Worm (Caenorhabditis elegans) whole organism, late embryonic: ENCODE results near the gene F38E1.6.

Source experiments
- C08G9.2 ChIP-seq: sonication (generic microtip); optimal IDR thresholded peaks from 2 replicates; lab custom pipeline; 2016; ENCODE audit warnings: mild to moderate bottlenecking, missing genetic modification characterization, moderate library complexity, missing compliant biosample characterization
- K09A11.1 ChIP-seq: sonication (generic microtip); optimal IDR thresholded peaks from 2 replicates; lab custom pipeline; 2017; ENCODE audit warnings: antibody characterized with exemption, mild to moderate bottlenecking, missing genetic modification characterization, missing compliant biosample characterization; ENCODE audit not compliant: insufficient read depth
- T23F11.4 ChIP-seq: fragments of 200-800 bp; sonication (Bioruptor generic); optimal IDR thresholded peaks from 2 replicates; lab custom pipeline; 2018; ENCODE audit warnings: mild to moderate bottlenecking, missing genetic modification characterization, missing compliant biosample characterization
- Y22D7AL.16 ChIP-seq: sonication (generic microtip); optimal IDR thresholded peaks from 2 replicates; lab custom pipeline; 2016; ENCODE audit warnings: missing genetic modification characterization, missing compliant biosample characterization
- ama-1 ChIP-seq: fragments of 150-350 bp; optimal IDR thresholded peaks from 2 replicates; lab custom pipeline; 2014
- ceh-14 ChIP-seq: sonication (generic microtip); optimal IDR thresholded peaks from 2 replicates; lab custom pipeline; 2016; ENCODE audit warnings: missing genotype, missing genetic modification characterization, missing compliant biosample characterization
- ceh-18 ChIP-seq: sonication (generic microtip); optimal IDR thresholded peaks from 2 replicates; lab custom pipeline; 2016; ENCODE audit warnings: missing genetic modification characterization, missing compliant biosample characterization
- ceh-2 ChIP-seq: sonication (generic microtip); optimal IDR thresholded peaks from 2 replicates; lab custom pipeline; 2016; ENCODE audit warnings: missing genotype, missing genetic modification characterization, missing compliant biosample characterization
- ceh-22 ChIP-seq: sonication (generic microtip); optimal IDR thresholded peaks from 2 replicates; lab custom pipeline; 2017; ENCODE audit warnings: missing biosample characterization, missing genetic modification characterization
- ceh-24 ChIP-seq: sonication (generic microtip); optimal IDR thresholded peaks from 2 replicates; lab custom pipeline; 2016; ENCODE audit warnings: mild to moderate bottlenecking, missing genetic modification characterization, missing compliant biosample characterization
- ceh-31 ChIP-seq: sonication (generic microtip); optimal IDR thresholded peaks from 2 replicates; lab custom pipeline; 2016; ENCODE audit warnings: missing genetic modification characterization, missing compliant biosample characterization
- ceh-34 ChIP-seq: sonication (generic microtip); optimal IDR thresholded peaks from 2 replicates; lab custom pipeline; 2016; ENCODE audit warnings: mild to moderate bottlenecking, missing genetic modification characterization, missing compliant biosample characterization
- ceh-9 ChIP-seq: sonication (generic microtip); optimal IDR thresholded peaks from 2 replicates; lab custom pipeline; 2016; ENCODE audit warnings: mild to moderate bottlenecking, missing genetic modification characterization, inconsistent platforms, missing compliant biosample characterization
- che-1 ChIP-seq: sonication (generic microtip); optimal IDR thresholded peaks from 2 replicates; lab custom pipeline; 2016; ENCODE audit warnings: mild to moderate bottlenecking, missing genetic modification characterization, missing compliant biosample characterization
- dve-1 ChIP-seq: sonication (generic microtip); optimal IDR thresholded peaks from 2 replicates; lab custom pipeline; 2017; ENCODE audit warnings: antibody characterized with exemption, mild to moderate bottlenecking, missing genetic modification characterization, missing compliant biosample characterization
- elt-2 ChIP-seq: sonication (generic microtip); optimal IDR thresholded peaks from 2 replicates; lab custom pipeline; 2016; ENCODE audit warnings: missing genetic modification reagents, missing genetic modification characterization, missing compliant biosample characterization
- elt-4 ChIP-seq: sonication (generic microtip); optimal IDR thresholded peaks from 2 replicates; lab custom pipeline; 2016; ENCODE audit warnings: missing genetic modification characterization, missing compliant biosample characterization
- eyg-1 ChIP-seq: sonication (generic microtip); optimal IDR thresholded peaks from 2 replicates; lab custom pipeline; 2016; ENCODE audit warnings: missing genotype, missing genetic modification characterization, missing compliant biosample characterization
- fax-1 ChIP-seq: sonication (generic microtip); optimal IDR thresholded peaks from 2 replicates; lab custom pipeline; 2016; ENCODE audit warnings: missing genotype, missing genetic modification characterization, missing compliant biosample characterization
- fkh-6 ChIP-seq: sonication (generic microtip); optimal IDR thresholded peaks from 2 replicates; lab custom pipeline; 2016; ENCODE audit warnings: missing genetic modification characterization, missing compliant biosample characterization
- gmeb-2 ChIP-seq: sonication (generic microtip); optimal IDR thresholded peaks from 2 replicates; lab custom pipeline; 2016; ENCODE audit warnings: missing genetic modification characterization, inconsistent platforms, missing compliant biosample characterization
- hlh-15 ChIP-seq: sonication (generic microtip); optimal IDR thresholded peaks from 2 replicates; lab custom pipeline; 2016; ENCODE audit warnings: missing genetic modification characterization, missing compliant biosample characterization
- madf-2 ChIP-seq: sonication (generic microtip); optimal IDR thresholded peaks from 2 replicates; lab custom pipeline; 2017; ENCODE audit warnings: missing genetic modification characterization, missing compliant biosample characterization
- mec-3 ChIP-seq: sonication (generic microtip); optimal IDR thresholded peaks from 2 replicates; lab custom pipeline; 2016; ENCODE audit warnings: borderline replicate concordance, missing genetic modification characterization, missing compliant biosample characterization
- nhr-11 ChIP-seq: fragments of 150-350 bp; optimal IDR thresholded peaks from 2 replicates; lab custom pipeline; 2014; ENCODE audit warnings: missing biosample characterization, missing genetic modification characterization
- npax-4 ChIP-seq: sonication (generic microtip); optimal IDR thresholded peaks from 2 replicates; lab custom pipeline; 2016; ENCODE audit warnings: missing genetic modification characterization, missing compliant biosample characterization
- pag-3 ChIP-seq: sonication (generic microtip); optimal IDR thresholded peaks from 2 replicates; lab custom pipeline; 2016; ENCODE audit warnings: missing compliant biosample characterization, missing genetic modification characterization, borderline replicate concordance
- pat-9 ChIP-seq: fragments of 200-800 bp; sonication (Bioruptor generic); optimal IDR thresholded peaks from 2 replicates; lab custom pipeline; 2018; ENCODE audit warnings: mild to moderate bottlenecking, missing genetic modification characterization, moderate library complexity, missing compliant biosample characterization
- pax-1 ChIP-seq: fragments of 150-350 bp; optimal IDR thresholded peaks from 2 replicates; lab custom pipeline; 2014; ENCODE audit warnings: missing biosample characterization, missing genetic modification characterization
- pha-4 ChIP-seq: fragments of 150-350 bp; optimal IDR thresholded peaks from 2 replicates; lab custom pipeline; 2018; ENCODE audit warnings: missing biosample characterization, missing genetic modification reagents, missing genetic modification characterization
- pros-1 ChIP-seq: fragments of 150-350 bp; optimal IDR thresholded peaks from 2 replicates; lab custom pipeline; 2014; ENCODE audit warnings: missing biosample characterization, missing genetic modification reagents, missing genetic modification characterization
- sox-2 ChIP-seq: fragments of 200-800 bp; sonication (Bioruptor generic); IDR thresholded peaks from 2 replicates; pipeline ENCODE4 v1.3.6; 2022; ENCODE audit warnings: missing genetic modification reagents, missing genetic modification characterization, missing compliant biosample characterization
- sox-4 ChIP-seq: sonication (generic microtip); optimal IDR thresholded peaks from 2 replicates; lab custom pipeline; 2017; ENCODE audit warnings: mild to moderate bottlenecking, missing genetic modification characterization, inconsistent platforms, missing compliant biosample characterization
- tbx-2 ChIP-seq: sonication (generic microtip); optimal IDR thresholded peaks from 2 replicates; lab custom pipeline; 2016; ENCODE audit warnings: missing genetic modification characterization, missing compliant biosample characterization
- tbx-7 ChIP-seq: sonication (generic microtip); optimal IDR thresholded peaks from 2 replicates; lab custom pipeline; 2016; ENCODE audit warnings: missing genotype, missing genetic modification characterization, missing compliant biosample characterization
- unc-3 ChIP-seq, 2 experiments: fragments of 200-800 bp in 1 of 2; sonication (Bioruptor generic) in 1 of 2; sonication (generic microtip) in 1 of 2; conservative IDR thresholded peaks in 1 of 2; optimal IDR thresholded peaks in 1 of 2; 2 replicates each; pipeline versions ENCODE4 v1.3.6 to Lab custom; 2016 to 2022; ENCODE audit warnings: missing compliant biosample characterization in 2 of 2, missing genetic modification characterization in 2 of 2, missing genetic modification reagents in 1 of 2
- unc-42 ChIP-seq: sonication (generic microtip); optimal IDR thresholded peaks from 2 replicates; lab custom pipeline; 2016; ENCODE audit warnings: missing genotype, missing genetic modification characterization, missing compliant biosample characterization
- unc-55 ChIP-seq: sonication (generic microtip); optimal IDR thresholded peaks from 2 replicates; lab custom pipeline; 2017; ENCODE audit warnings: missing biosample characterization, missing genetic modification reagents, missing genetic modification characterization
- ztf-16 ChIP-seq: sonication (generic microtip); optimal IDR thresholded peaks from 2 replicates; lab custom pipeline; 2017; ENCODE audit warnings: missing genetic modification characterization, missing compliant biosample characterization

The F38E1.6 gene

ce11 chrV:8384809-8385208 is 24.9 kb downstream of the F38E1.6 start:
- TF ChIP-seq ceh-24 (tag; lab: Kevin White, UChicago) (no peak), tbx-2 (tag; lab: Kevin White, UChicago) (no peak), pax-1 (tag; lab: Kevin White, UChicago) (no peak), madf-2 (no peak)

- TF ChIP-seq ceh-22 (no peak), Y22D7AL.16 (tag; lab: Kevin White, UChicago) (no peak), ceh-31 (tag; lab: Kevin White, UChicago) (no peak), sox-4 (no peak), unc-42 (no peak), pag-3 (tag; lab: Kevin White, UChicago) (no peak), C08G9.2 (tag; lab: Kevin White, UChicago) (no peak), pat-9 (tag; lab: Kevin White, UChicago) (no peak)
Measured at ce11 chrV:8385879-8386530, 26.1 kb downstream of the F38E1.6 start, which contains the start of gene hsp-17. hsp-17 (minus strand) TSS chrV:8385929.

- TF ChIP-seq nhr-11 (tag; lab: Kevin White, UChicago) (no peak), ceh-18 (tag; lab: Kevin White, UChicago) (no peak), mec-3 (tag; lab: Kevin White, UChicago) (no peak), C08G9.2 (tag; lab: Kevin White, UChicago) (no peak), sox-4 (no peak), ztf-16 (tag; lab: Kevin White, UChicago) (no peak), unc-55 (GFP tag; lab: Kevin White, UChicago) (no peak), tbx-7 (no peak), madf-2 (no peak), sox-2 (no peak), ceh-14 (tag; lab: Kevin White, UChicago) (no peak), pat-9 (tag; lab: Kevin White, UChicago) (no peak), dve-1 (tag; lab: Kevin White, UChicago) (no peak), pros-1 (tag; lab: Kevin White, UChicago) (no peak)
Measured at ce11 chrV:8387056-8387455, 27.2 kb downstream of the F38E1.6 start, which contains the start of gene gcy-7. gcy-7 (plus strand) TSS chrV:8387356.

ce11 chrV:8389307-8389706 is 29.4 kb downstream of the F38E1.6 start:
- TF ChIP-seq fax-1, result no peak
- TF ChIP-seq ceh-34 (tag; lab: Kevin White, UChicago), result no peak
- TF ChIP-seq che-1 (tag; lab: Kevin White, UChicago), result no peak
- no peak for TF ChIP-seq ceh-18 (tag; lab: Kevin White, UChicago)
- TF ChIP-seq unc-3 (GFP tag; conservative IDR thresholded peaks at IDR 0.05; lab: Robert Waterston, UW), result no peak
- TF ChIP-seq unc-3 (tag; optimal IDR thresholded peaks at IDR 0.05; lab: Kevin White, UChicago), result no peak
- TF ChIP-seq T23F11.4 (GFP tag; lab: Kevin White, UChicago), result no peak
- TF ChIP-seq elt-2 (tag; lab: Kevin White, UChicago), result no peak
- no peak for TF ChIP-seq npax-4 (tag; lab: Kevin White, UChicago)
- no peak for TF ChIP-seq ama-1 (lab: Kevin White, UChicago)
- no peak for TF ChIP-seq gmeb-2 (tag; lab: Kevin White, UChicago)
- TF ChIP-seq pha-4, result no peak
- no peak for TF ChIP-seq fkh-6 (tag; lab: Kevin White, UChicago)
- TF ChIP-seq eyg-1 (tag; lab: Kevin White, UChicago), result no peak
- no peak for TF ChIP-seq ceh-9 (tag; lab: Kevin White, UChicago)
- no peak for TF ChIP-seq K09A11.1 (tag; lab: Kevin White, UChicago)
- TF ChIP-seq hlh-15, result no peak
- no peak for TF ChIP-seq elt-4
- TF ChIP-seq sox-2, result no peak
- TF ChIP-seq pros-1 (tag; lab: Kevin White, UChicago), result no peak
- no peak for TF ChIP-seq ceh-2 (tag; lab: Kevin White, UChicago)
- TF ChIP-seq, all 69 proteins: peak for 0
